Worm (Caenorhabditis elegans) whole organism, mixed stage, embryonic: ENCODE results near the gene ckb-1.
A peak's percentile ranks its signal among the peaks of the same experiment; 100 is the strongest.

Experiments
- M03D4.4 ChIP-seq: sonication (generic microtip); optimal IDR thresholded peaks from 2 replicates; lab custom pipeline; 2017; ENCODE audit warnings: mild to moderate bottlenecking, missing genetic modification characterization, missing compliant biosample characterization
- bed-3 ChIP-seq: fragments of 200-800 bp; sonication (Bioruptor generic); optimal IDR thresholded peaks from 3 replicates; lab custom pipeline; 2018; ENCODE audit warnings: mild to moderate bottlenecking, missing genetic modification characterization, moderate library complexity, missing compliant biosample characterization
- blmp-1 ChIP-seq: fragments of 150-350 bp; optimal IDR thresholded peaks from 2 replicates; lab custom pipeline; 2014; ENCODE audit warnings: missing biosample characterization, missing genetic modification characterization
- ceh-83 ChIP-seq: fragments of 200-800 bp; sonication (Bioruptor generic); optimal IDR thresholded peaks from 2 replicates; lab custom pipeline; 2018; ENCODE audit warnings: mild to moderate bottlenecking, missing genetic modification characterization, missing compliant biosample characterization
- cnd-1 ChIP-seq: fragments of 200-800 bp; sonication (Bioruptor generic); optimal IDR thresholded peaks from 2 replicates; lab custom pipeline; 2018; ENCODE audit warnings: mild to moderate bottlenecking, missing genetic modification characterization, missing compliant biosample characterization
- drap-1 ChIP-seq: fragments of 200-800 bp; sonication (Bioruptor generic); optimal IDR thresholded peaks from 3 replicates; lab custom pipeline; 2018; ENCODE audit warnings: mild to moderate bottlenecking, missing genetic modification characterization, missing compliant biosample characterization
- elt-1 ChIP-seq: sonication (generic microtip); optimal IDR thresholded peaks from 2 replicates; lab custom pipeline; 2017; ENCODE audit warnings: missing genetic modification characterization, mild to moderate bottlenecking, missing compliant biosample characterization, antibody characterized with exemption, moderate library complexity, borderline replicate concordance; ENCODE audit not compliant: insufficient read depth
- ham-2 ChIP-seq: fragments of 200-800 bp; sonication (Bioruptor generic); optimal IDR thresholded peaks from 2 replicates; lab custom pipeline; 2018; ENCODE audit warnings: mild to moderate bottlenecking, missing genetic modification characterization, missing compliant biosample characterization
- hlh-1 ChIP-seq: fragments of 150-350 bp; optimal IDR thresholded peaks from 2 replicates; lab custom pipeline; 2014; ENCODE audit warnings: missing biosample characterization, missing genetic modification reagents, missing genetic modification characterization
- lin-13 ChIP-seq: fragments of 150-350 bp; optimal IDR thresholded peaks from 2 replicates; lab custom pipeline; 2014; ENCODE audit warnings: missing biosample characterization, missing genetic modification characterization
- lin-32 ChIP-seq: fragments of 200-800 bp; sonication (Bioruptor generic); optimal IDR thresholded peaks from 2 replicates; lab custom pipeline; 2018; ENCODE audit warnings: mild to moderate bottlenecking, missing genetic modification characterization, missing compliant biosample characterization
- lsy-2 ChIP-seq: fragments of 150-350 bp; optimal IDR thresholded peaks from 2 replicates; lab custom pipeline; 2014; ENCODE audit warnings: missing biosample characterization, missing genetic modification characterization
- mab-5 ChIP-seq: fragments of 150-350 bp; optimal IDR thresholded peaks from 2 replicates; lab custom pipeline; 2014; ENCODE audit warnings: missing biosample characterization, missing genetic modification characterization
- mep-1 ChIP-seq: fragments of 150-350 bp; optimal IDR thresholded peaks from 2 replicates; lab custom pipeline; 2017; ENCODE audit warnings: missing biosample characterization, missing genetic modification reagents, missing genetic modification characterization, inconsistent platforms
- mls-2 ChIP-seq: sonication (generic microtip); optimal IDR thresholded peaks from 2 replicates; lab custom pipeline; 2016; ENCODE audit warnings: mild to moderate bottlenecking, missing genetic modification characterization, moderate library complexity, missing compliant biosample characterization
- nhr-12 ChIP-seq: fragments of 150-350 bp; optimal IDR thresholded peaks from 2 replicates; lab custom pipeline; 2014; ENCODE audit warnings: missing biosample characterization, missing genetic modification characterization
- nhr-2 ChIP-seq: fragments of 150-350 bp; optimal IDR thresholded peaks from 2 replicates; lab custom pipeline; 2014; ENCODE audit warnings: missing biosample characterization, missing genetic modification characterization
- nhr-237 ChIP-seq: fragments of 150-350 bp; optimal IDR thresholded peaks from 2 replicates; lab custom pipeline; 2014; ENCODE audit warnings: missing biosample characterization, missing genetic modification characterization
- nhr-28 ChIP-seq: fragments of 150-350 bp; optimal IDR thresholded peaks from 2 replicates; lab custom pipeline; 2014; ENCODE audit warnings: missing biosample characterization, missing genetic modification characterization
- nhr-76 ChIP-seq: sonication (generic microtip); optimal IDR thresholded peaks from 2 replicates; lab custom pipeline; 2017; ENCODE audit warnings: missing biosample characterization, missing genetic modification characterization
- pha-4 ChIP-seq: fragments of 150-350 bp; optimal IDR thresholded peaks from 2 replicates; lab custom pipeline; 2018; ENCODE audit warnings: missing biosample characterization, missing genetic modification reagents, missing genetic modification characterization
- sem-2 ChIP-seq: fragments of 200-800 bp; sonication (Bioruptor generic); optimal IDR thresholded peaks from 2 replicates; lab custom pipeline; 2018; ENCODE audit warnings: mild to moderate bottlenecking, missing genetic modification characterization, missing compliant biosample characterization
- snpc-4 ChIP-seq: fragments of 150-350 bp; optimal IDR thresholded peaks from 2 replicates; lab custom pipeline; 2014; ENCODE audit warnings: missing biosample characterization, missing genetic modification characterization
- tbx-8 ChIP-seq: fragments of 200-800 bp; sonication (Bioruptor generic); optimal IDR thresholded peaks from 2 replicates; lab custom pipeline; 2018; ENCODE audit warnings: mild to moderate bottlenecking, missing genetic modification characterization, moderate library complexity, missing compliant biosample characterization
- unc-120 ChIP-seq: sonication (generic microtip); optimal IDR thresholded peaks from 2 replicates; lab custom pipeline; 2017; ENCODE audit warnings: missing genetic modification characterization, missing compliant biosample characterization; ENCODE audit not compliant: poor library complexity, severe bottlenecking
- unc-39 ChIP-seq: fragments of 150-350 bp; optimal IDR thresholded peaks from 2 replicates; lab custom pipeline; 2014; ENCODE audit warnings: missing biosample characterization, missing genetic modification characterization
- unc-62 ChIP-seq: fragments of 150-350 bp; optimal IDR thresholded peaks from 2 replicates; lab custom pipeline; 2014; ENCODE audit warnings: missing biosample characterization, missing genetic modification reagents, missing genetic modification characterization
- zip-8 ChIP-seq: fragments of 150-350 bp; optimal IDR thresholded peaks from 2 replicates; lab custom pipeline; 2014; ENCODE audit warnings: missing biosample characterization, missing genetic modification characterization
- ztf-11 ChIP-seq: fragments of 150-350 bp; optimal IDR thresholded peaks from 2 replicates; lab custom pipeline; 2014; ENCODE audit warnings: missing biosample characterization, missing genetic modification characterization

Gene ckb-1

ce11 chrIII:4335614-4336013 lies 29.5 kb upstream of the ckb-1 start:
- no peak for TF ChIP-seq M03D4.4 (tag; lab: Kevin White, UChicago)
- TF ChIP-seq lsy-2: no peak
- TF ChIP-seq sem-2: no peak
- TF ChIP-seq pha-4 (tag; lab: Kevin White, UChicago): no peak
- TF ChIP-seq ham-2: no peak
- no peak for TF ChIP-seq ztf-11
- TF ChIP-seq nhr-2 (tag; lab: Kevin White, UChicago): no peak
- TF ChIP-seq unc-39 (tag; lab: Kevin White, UChicago): no peak
- no peak for TF ChIP-seq nhr-28 (tag; lab: Kevin White, UChicago)
- no peak for TF ChIP-seq hlh-1 (tag; lab: Kevin White, UChicago)

- TF ChIP-seq zip-8 (tag; lab: Kevin White, UChicago) (no peak), elt-1 (no peak), nhr-237 (tag; lab: Kevin White, UChicago) (no peak), nhr-28 (tag; lab: Kevin White, UChicago) (no peak), tbx-8 (GFP tag; lab: Kevin White, UChicago) (no peak), ztf-11 (no peak), mep-1 (no peak), unc-62 (GFP tag; lab: Kevin White, UChicago) (no peak), unc-39 (tag; lab: Kevin White, UChicago) (no peak), pha-4 (tag; lab: Kevin White, UChicago) (no peak), sem-2 (no peak), snpc-4 (no peak), nhr-76 (tag; lab: Kevin White, UChicago) (no peak), nhr-12 (tag; lab: Kevin White, UChicago) (no peak)
- TF ChIP-seq, all 35 proteins: peak for 0
Measured at ce11 chrIII:4343070-4343469, 22.0 kb upstream of the ckb-1 start, which contains the start of the genes B0285.3 and lcmt-1. Gene B0285.3, minus strand, starts transcription at chrIII:4343336. Gene lcmt-1, plus strand, starts transcription at chrIII:4343446.

ce11 chrIII:4345034-4345433 lies 20.0 kb upstream of the ckb-1 start, which contains the start of gene hse-5:
Gene hse-5, plus strand, starts transcription at chrIII:4345334.
- no peak for TF ChIP-seq ceh-83 (GFP tag; lab: Kevin White, UChicago)
- TF ChIP-seq lin-13: no peak
- no peak for TF ChIP-seq unc-39 (tag; lab: Kevin White, UChicago)

- TF ChIP-seq mab-5 (tag; lab: Kevin White, UChicago) (no peak), lin-32 (GFP tag; lab: Kevin White, UChicago) (no peak), lin-13 (no peak), elt-1 (no peak), blmp-1 (tag; lab: Kevin White, UChicago) (no peak), bed-3 (GFP tag; lab: Kevin White, UChicago) (no peak), cnd-1 (tag; lab: Kevin White, UChicago) (no peak)
Measured at ce11 chrIII:4349799-4350198, 15.3 kb upstream of the ckb-1 start, which contains the start of gene B0285.6. Gene B0285.6, plus strand, starts transcription at chrIII:4350099.

- peak; percentile 61 for TF ChIP-seq zip-8 (tag; lab: Kevin White, UChicago)
- no peak for TF ChIP-seq drap-1
- peak; percentile 32 for TF ChIP-seq unc-39 (tag; lab: Kevin White, UChicago)
- TF ChIP-seq hlh-1 (tag; lab: Kevin White, UChicago): peak; percentile 38
- no peak for TF ChIP-seq tbx-8 (GFP tag; lab: Kevin White, UChicago)
Measured at ce11 chrIII:4356384-4356783, 8.7 kb upstream of the ckb-1 start, which contains the start of gene mnp-1. Gene mnp-1, plus strand, starts transcription at chrIII:4356594.

- no peak for TF ChIP-seq cnd-1 (tag; lab: Kevin White, UChicago)
- no peak for TF ChIP-seq drap-1
- no peak for TF ChIP-seq pha-4 (tag; lab: Kevin White, UChicago)
- TF ChIP-seq mls-2 (tag; lab: Kevin White, UChicago): no peak
- peak; percentile 33 for TF ChIP-seq unc-62 (GFP tag; lab: Kevin White, UChicago)
Measured at ce11 chrIII:4357438-4357837, 7.6 kb upstream of the ckb-1 start.

ce11 chrIII:4358345-4358744 lies 6.7 kb upstream of the ckb-1 start:
- TF ChIP-seq unc-120 (tag; lab: Kevin White, UChicago) (peak; percentile 31), mab-5 (tag; lab: Kevin White, UChicago) (peak; percentile 89), hlh-1 (tag; lab: Kevin White, UChicago) (peak; percentile 96), unc-62 (GFP tag; lab: Kevin White, UChicago) (peak; percentile 98), ham-2 (no peak), drap-1 (no peak)
